Worm (Caenorhabditis elegans) whole organism, L3 larva: Measurements from ENCODE around the gene cutl-24.

Experiments used
- R02D3.7 ChIP-seq: fragments of 150-350 bp; optimal IDR thresholded peaks from 2 replicates; lab custom pipeline; 2014; ENCODE audit warnings: missing biosample characterization, missing genetic modification characterization
- ZK546.5 ChIP-seq: sonication (generic microtip); optimal IDR thresholded peaks from 2 replicates; lab custom pipeline; 2017; ENCODE audit warnings: missing biosample characterization, missing genetic modification characterization
- aly-2 ChIP-seq: fragments of 150-350 bp; optimal IDR thresholded peaks from 2 replicates; lab custom pipeline; 2014; ENCODE audit warnings: missing biosample characterization, missing genetic modification characterization
- ceh-16 ChIP-seq: sonication (generic microtip); optimal IDR thresholded peaks from 2 replicates; lab custom pipeline; 2017; ENCODE audit warnings: missing biosample characterization, missing genetic modification characterization
- ceh-28 ChIP-seq: fragments of 150-350 bp; optimal IDR thresholded peaks from 2 replicates; lab custom pipeline; 2014; ENCODE audit warnings: missing biosample characterization, missing genetic modification reagents, missing genetic modification characterization
- ceh-9 ChIP-seq: sonication (generic microtip); optimal IDR thresholded peaks from 2 replicates; lab custom pipeline; 2018; ENCODE audit warnings: missing biosample characterization, missing genetic modification characterization
- daf-12 ChIP-seq: fragments of 150-350 bp; optimal IDR thresholded peaks from 2 replicates; lab custom pipeline; 2014; ENCODE audit warnings: missing biosample characterization, missing genetic modification reagents, missing genetic modification characterization
- egl-27 ChIP-seq: sonication (generic microtip); optimal IDR thresholded peaks from 4 replicates; lab custom pipeline; 2017; ENCODE audit warnings: missing biosample characterization, missing genetic modification reagents, missing genetic modification characterization
- egl-5 ChIP-seq: fragments of 150-350 bp; optimal IDR thresholded peaks from 2 replicates; lab custom pipeline; 2017; ENCODE audit warnings: missing biosample characterization, missing genetic modification reagents, missing genetic modification characterization, inconsistent platforms
- elt-1 ChIP-seq: fragments of 150-350 bp; optimal IDR thresholded peaks from 2 replicates; lab custom pipeline; 2014; ENCODE audit warnings: missing biosample characterization, missing genetic modification characterization
- elt-2 ChIP-seq: sonication (generic microtip); optimal IDR thresholded peaks from 2 replicates; lab custom pipeline; 2016; ENCODE audit warnings: missing genetic modification reagents, mild to moderate bottlenecking, missing genetic modification characterization, missing compliant biosample characterization
- elt-3 ChIP-seq, 3 experiments: fragments of 150-350 bp in 1 of 3; sonication (generic microtip) in 2 of 3; optimal IDR thresholded peaks; 2 replicates in 2 of 3; 4 replicates in 1 of 3; lab custom pipeline; 2014 to 2017; ENCODE audit warnings: missing biosample characterization in 3 of 3, missing genetic modification characterization in 3 of 3
- eor-1 ChIP-seq, 2 experiments: fragments of 150-350 bp; optimal IDR thresholded peaks; 2 replicates each; lab custom pipeline; 2014 to 2018; ENCODE audit warnings: missing biosample characterization in 2 of 2, missing genetic modification characterization in 2 of 2
- fkh-10 ChIP-seq: sonication (generic microtip); optimal IDR thresholded peaks from 2 replicates; lab custom pipeline; 2017; ENCODE audit warnings: missing biosample characterization, missing genetic modification reagents, missing genetic modification characterization
- fkh-2 ChIP-seq: fragments of 150-350 bp; optimal IDR thresholded peaks from 2 replicates; lab custom pipeline; 2014; ENCODE audit warnings: missing biosample characterization, missing genetic modification reagents, missing genetic modification characterization
- fos-1 ChIP-seq: fragments of 150-350 bp; optimal IDR thresholded peaks from 2 replicates; lab custom pipeline; 2014; ENCODE audit warnings: missing biosample characterization, missing genetic modification characterization
- jun-1 ChIP-seq: fragments of 150-350 bp; optimal IDR thresholded peaks from 2 replicates; lab custom pipeline; 2014; ENCODE audit warnings: missing biosample characterization, missing genetic modification reagents, missing genetic modification characterization
- lin-15B ChIP-seq: fragments of 150-350 bp; optimal IDR thresholded peaks from 2 replicates; lab custom pipeline; 2014; ENCODE audit warnings: missing biosample characterization, missing genetic modification characterization
- lin-39 ChIP-seq: fragments of 150-350 bp; optimal IDR thresholded peaks from 2 replicates; lab custom pipeline; 2018; ENCODE audit warnings: missing biosample characterization, missing genetic modification reagents, missing genetic modification characterization
- lsy-12 ChIP-seq: sonication (generic microtip); optimal IDR thresholded peaks from 2 replicates; lab custom pipeline; 2016; ENCODE audit warnings: mild to moderate bottlenecking, missing genetic modification characterization, missing compliant biosample characterization
- mdl-1 ChIP-seq: fragments of 150-350 bp; optimal IDR thresholded peaks from 2 replicates; lab custom pipeline; 2014; ENCODE audit warnings: missing biosample characterization, missing genetic modification characterization
- nfya-1 ChIP-seq: sonication (generic microtip); optimal IDR thresholded peaks from 2 replicates; lab custom pipeline; 2017; ENCODE audit warnings: missing genetic modification characterization, mild to moderate bottlenecking, missing compliant biosample characterization, antibody characterized with exemption, moderate library complexity; ENCODE audit not compliant: insufficient read depth
- nhr-11 ChIP-seq: fragments of 150-350 bp; optimal IDR thresholded peaks from 2 replicates; lab custom pipeline; 2014; ENCODE audit warnings: missing biosample characterization, missing genetic modification characterization
- nhr-237 ChIP-seq: fragments of 150-350 bp; optimal IDR thresholded peaks from 2 replicates; lab custom pipeline; 2014; ENCODE audit warnings: missing biosample characterization, missing genetic modification characterization
- nhr-25 ChIP-seq: sonication (generic microtip); optimal IDR thresholded peaks from 2 replicates; lab custom pipeline; 2017; ENCODE audit warnings: missing biosample characterization, missing genetic modification characterization
- nhr-28 ChIP-seq: fragments of 150-350 bp; optimal IDR thresholded peaks from 2 replicates; lab custom pipeline; 2014; ENCODE audit warnings: missing biosample characterization, missing genetic modification characterization
- nhr-43 ChIP-seq: sonication (generic microtip); optimal IDR thresholded peaks from 2 replicates; lab custom pipeline; 2016; ENCODE audit warnings: mild to moderate bottlenecking, missing genetic modification characterization, missing compliant biosample characterization; ENCODE audit not compliant: poor library complexity, severe bottlenecking
- nhr-67 ChIP-seq: fragments of 150-350 bp; optimal IDR thresholded peaks from 2 replicates; lab custom pipeline; 2014; ENCODE audit warnings: missing biosample characterization, missing genetic modification characterization
- nhr-76 ChIP-seq: fragments of 150-350 bp; sonication (generic microtip); optimal IDR thresholded peaks from 5 replicates; lab custom pipeline; 2014; ENCODE audit warnings: missing biosample characterization, missing genetic modification characterization
- nhr-77 ChIP-seq: fragments of 150-350 bp; optimal IDR thresholded peaks from 2 replicates; lab custom pipeline; 2014; ENCODE audit warnings: missing biosample characterization, missing genetic modification characterization
- pqm-1 ChIP-seq: fragments of 150-350 bp; optimal IDR thresholded peaks from 2 replicates; lab custom pipeline; 2017; ENCODE audit warnings: missing biosample characterization, missing genetic modification characterization, inconsistent platforms
- sea-2 ChIP-seq: fragments of 150-350 bp; sonication (generic microtip); optimal IDR thresholded peaks from 4 replicates; lab custom pipeline; 2014; ENCODE audit warnings: missing biosample characterization, missing genetic modification reagents, missing genetic modification characterization
- snpc-4 ChIP-seq: fragments of 150-350 bp; optimal IDR thresholded peaks from 2 replicates; lab custom pipeline; 2014; ENCODE audit warnings: missing biosample characterization, missing genetic modification characterization
- tbx-2 ChIP-seq: sonication (generic microtip); optimal IDR thresholded peaks from 2 replicates; lab custom pipeline; 2016; ENCODE audit warnings: mild to moderate bottlenecking, missing genetic modification characterization, missing compliant biosample characterization
- unc-39 ChIP-seq: sonication (generic microtip); optimal IDR thresholded peaks from 4 replicates; lab custom pipeline; 2017; ENCODE audit warnings: missing biosample characterization, missing genetic modification characterization
- unc-62 ChIP-seq: fragments of 150-350 bp; sonication (generic microtip); optimal IDR thresholded peaks from 4 replicates; lab custom pipeline; 2014; ENCODE audit warnings: missing biosample characterization, missing genetic modification reagents, missing genetic modification characterization
- zag-1 ChIP-seq: fragments of 150-350 bp; optimal IDR thresholded peaks from 2 replicates; lab custom pipeline; 2014; ENCODE audit warnings: missing biosample characterization, missing genetic modification characterization
- ztf-11 ChIP-seq: fragments of 150-350 bp; optimal IDR thresholded peaks from 2 replicates; lab custom pipeline; 2014; ENCODE audit warnings: missing biosample characterization, missing genetic modification characterization
- ztf-4 ChIP-seq: fragments of 150-350 bp; optimal IDR thresholded peaks from 2 replicates; lab custom pipeline; 2014; ENCODE audit warnings: missing biosample characterization, missing genetic modification characterization

The cutl-24 gene

DNA sequence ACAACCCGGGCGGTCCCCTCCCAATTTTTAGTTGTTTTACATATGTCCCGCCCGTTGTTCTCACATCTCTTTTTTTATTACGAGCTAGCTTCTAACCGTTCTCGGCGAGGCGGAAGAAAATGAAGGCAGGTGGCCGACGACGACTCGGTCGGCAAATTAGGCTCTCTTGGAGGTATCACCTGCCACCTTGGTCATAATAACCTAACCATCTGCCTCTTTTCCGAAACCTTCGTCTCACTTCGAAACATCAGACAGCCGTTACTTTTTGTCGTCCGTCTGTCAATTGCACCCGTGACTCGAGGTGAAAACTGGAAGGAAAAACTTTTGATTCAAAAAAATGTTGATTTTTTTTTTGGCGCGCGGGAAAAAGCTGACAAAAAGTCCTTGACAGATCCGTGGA, 12.6 kb downstream of the cutl-24 start:
- TF ChIP-seq aly-2 (no peak), mdl-1 (tag; lab: Kevin White, UChicago) (no peak), ztf-11 (no peak), elt-2 (tag; lab: Kevin White, UChicago) (no peak), ZK546.5 (no peak), nhr-67 (tag; lab: Kevin White, UChicago) (no peak), nhr-28 (tag; lab: Kevin White, UChicago) (no peak), zag-1 (tag; lab: Kevin White, UChicago) (no peak), lin-15B (tag; lab: Kevin White, UChicago) (no peak), nhr-25 (tag; lab: Kevin White, UChicago) (no peak), elt-1 (tag; lab: Kevin White, UChicago) (no peak), nhr-237 (tag; lab: Kevin White, UChicago) (no peak), egl-27 (no peak)

DNA sequence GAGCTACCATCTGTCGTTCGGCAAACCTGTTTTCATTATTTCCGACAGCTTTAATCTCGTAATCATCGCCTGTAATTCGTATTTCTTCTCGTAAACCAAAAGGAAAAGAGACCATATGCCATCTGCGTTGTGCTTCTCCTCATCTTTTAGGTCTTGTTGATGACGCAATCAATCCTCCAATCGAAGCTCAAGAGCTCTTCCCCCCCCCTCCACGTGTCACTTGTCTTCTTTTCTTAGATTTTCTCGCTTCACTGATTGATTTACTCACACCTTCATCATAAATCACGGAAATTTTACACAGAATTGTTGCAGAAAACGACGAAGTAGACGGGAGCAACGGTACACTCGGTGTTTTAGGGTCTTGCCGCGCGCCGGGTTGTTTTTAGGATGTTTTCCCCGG, 13.8 kb downstream of the cutl-24 start, which contains the start of gene tcl-2:
Gene tcl-2, plus strand, starts transcription at position 388 of the 400 bp plus-strand sequence.
- TF ChIP-seq nhr-77 = no peak
- TF ChIP-seq lsy-12 = no peak
- no peak for TF ChIP-seq fkh-10 (GFP tag; lab: Kevin White, UChicago)
- no peak for TF ChIP-seq ZK546.5
- no peak for TF ChIP-seq tbx-2 (tag; lab: Kevin White, UChicago)
- no peak for TF ChIP-seq nhr-76
- no peak for TF ChIP-seq jun-1
- no peak for TF ChIP-seq egl-5 (tag; lab: Kevin White, UChicago)
- no peak for TF ChIP-seq elt-3 (tag; optimal IDR thresholded peaks at IDR 0.05; lab: Kevin White, UChicago)
- no peak for TF ChIP-seq nhr-43
- TF ChIP-seq nhr-25 (tag; lab: Kevin White, UChicago) = no peak
- no peak for TF ChIP-seq daf-12 (tag; lab: Kevin White, UChicago)

ce11 chrIV:179700-180099, 14.8 kb downstream of the cutl-24 start:
- TF ChIP-seq ceh-28 (tag; lab: Kevin White, UChicago) (no peak), ZK546.5 (no peak), lin-39 (no peak), jun-1 (no peak), unc-39 (no peak), unc-62 (GFP tag; lab: Kevin White, UChicago) (no peak), tbx-2 (tag; lab: Kevin White, UChicago) (no peak), zag-1 (tag; lab: Kevin White, UChicago) (no peak), nhr-25 (tag; lab: Kevin White, UChicago) (no peak), fkh-10 (GFP tag; lab: Kevin White, UChicago) (no peak), nhr-11 (no peak), pqm-1 (tag; lab: Kevin White, UChicago) (no peak), nhr-28 (tag; lab: Kevin White, UChicago) (no peak), daf-12 (tag; lab: Kevin White, UChicago) (no peak), elt-1 (tag; lab: Kevin White, UChicago) (no peak)

DNA sequence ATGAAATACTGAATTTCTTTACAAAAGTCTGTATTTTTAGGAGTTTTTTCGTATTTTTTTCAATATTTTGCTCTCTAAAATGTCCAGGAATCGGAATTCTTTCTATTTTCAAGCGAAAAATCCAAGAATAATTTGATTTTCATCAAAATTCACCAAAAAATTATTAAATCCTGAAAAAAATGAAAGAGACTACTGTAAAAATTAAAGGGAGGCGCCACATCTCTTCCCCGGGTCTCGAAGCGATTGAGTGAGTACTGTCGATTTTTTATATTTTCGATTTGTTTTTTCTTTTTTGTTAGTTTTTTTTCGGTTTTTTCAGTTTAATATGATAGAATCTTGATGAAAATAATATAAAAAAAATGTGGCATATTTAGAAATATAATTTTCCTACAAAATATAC, 18.6 kb downstream of the cutl-24 start:
- TF ChIP-seq zag-1 (tag; lab: Kevin White, UChicago) = no peak
- TF ChIP-seq nhr-237 (tag; lab: Kevin White, UChicago) = no peak
- TF ChIP-seq ceh-9 (tag; lab: Kevin White, UChicago) = no peak
- no peak for TF ChIP-seq nfya-1
- TF ChIP-seq ceh-16 = no peak
- TF ChIP-seq fos-1 (tag; lab: Kevin White, UChicago) = no peak
- no peak for TF ChIP-seq aly-2
- no peak for TF ChIP-seq tbx-2 (tag; lab: Kevin White, UChicago)
- TF ChIP-seq R02D3.7 (tag; lab: Kevin White, UChicago) = no peak
- TF ChIP-seq jun-1 = no peak
- TF ChIP-seq nhr-28 (tag; lab: Kevin White, UChicago) = no peak

- TF ChIP-seq nhr-76 = no peak
- no peak for TF ChIP-seq lin-39
- TF ChIP-seq nhr-237 (tag; lab: Kevin White, UChicago) = no peak
- no peak for TF ChIP-seq ZK546.5
- no peak for TF ChIP-seq nhr-77
- TF ChIP-seq ztf-4 (tag; lab: Kevin White, UChicago) = no peak
- no peak for TF ChIP-seq unc-39
- no peak for TF ChIP-seq elt-3 (tag; optimal IDR thresholded peaks at IDR 0.05; lab: Kevin White, UChicago)
- no peak for TF ChIP-seq eor-1 (tag; optimal IDR thresholded peaks at IDR 0.05; lab: Kevin White, UChicago)
- no peak for TF ChIP-seq fos-1 (tag; lab: Kevin White, UChicago)
- no peak for TF ChIP-seq nhr-43
- TF ChIP-seq mdl-1 (tag; lab: Kevin White, UChicago) = no peak
- no peak for TF ChIP-seq sea-2 (GFP tag; lab: Kevin White, UChicago)
- TF ChIP-seq ceh-28 (tag; lab: Kevin White, UChicago) = no peak
- TF ChIP-seq daf-12 (tag; lab: Kevin White, UChicago) = no peak
- no peak for TF ChIP-seq fkh-2 (tag; lab: Kevin White, UChicago)
- TF ChIP-seq snpc-4 = no peak
Measured at ce11 chrIV:184184-184583, 19.3 kb downstream of the cutl-24 start, which contains the start of gene pnc-1. TSS of gene pnc-1 (plus strand) at chrIV:184484.
